Worm (Caenorhabditis elegans) whole organism, L3 larva: ENCODE data around the gene R08D7.7.

Source experiments
- ZK546.5 ChIP-seq: sonication (generic microtip); optimal IDR thresholded peaks from 2 replicates; lab custom pipeline; 2017; ENCODE audit warnings: missing biosample characterization, missing genetic modification characterization
- aly-2 ChIP-seq: fragments of 150-350 bp; optimal IDR thresholded peaks from 2 replicates; lab custom pipeline; 2014; ENCODE audit warnings: missing biosample characterization, missing genetic modification characterization
- ama-1 ChIP-seq: fragments of 150-350 bp; optimal IDR thresholded peaks from 2 replicates; lab custom pipeline; 2018
- ceh-28 ChIP-seq: fragments of 150-350 bp; optimal IDR thresholded peaks from 2 replicates; lab custom pipeline; 2014; ENCODE audit warnings: missing biosample characterization, missing genetic modification reagents, missing genetic modification characterization
- daf-12 ChIP-seq: fragments of 150-350 bp; optimal IDR thresholded peaks from 2 replicates; lab custom pipeline; 2014; ENCODE audit warnings: missing biosample characterization, missing genetic modification reagents, missing genetic modification characterization
- egl-5 ChIP-seq: fragments of 150-350 bp; optimal IDR thresholded peaks from 2 replicates; lab custom pipeline; 2017; ENCODE audit warnings: missing biosample characterization, missing genetic modification reagents, missing genetic modification characterization, inconsistent platforms
- elt-1 ChIP-seq: fragments of 150-350 bp; optimal IDR thresholded peaks from 2 replicates; lab custom pipeline; 2014; ENCODE audit warnings: missing biosample characterization, missing genetic modification characterization
- elt-3 ChIP-seq, 3 experiments: fragments of 150-350 bp in 1 of 3; sonication (generic microtip) in 2 of 3; optimal IDR thresholded peaks; 2 replicates in 2 of 3; 4 replicates in 1 of 3; lab custom pipeline; 2014 to 2017; ENCODE audit warnings: missing biosample characterization in 3 of 3, missing genetic modification characterization in 3 of 3
- eor-1 ChIP-seq, 2 experiments: fragments of 150-350 bp; optimal IDR thresholded peaks; 2 replicates each; lab custom pipeline; 2014 to 2018; ENCODE audit warnings: missing biosample characterization in 2 of 2, missing genetic modification characterization in 2 of 2
- fkh-10 ChIP-seq: sonication (generic microtip); optimal IDR thresholded peaks from 2 replicates; lab custom pipeline; 2017; ENCODE audit warnings: missing biosample characterization, missing genetic modification reagents, missing genetic modification characterization
- fkh-2 ChIP-seq: fragments of 150-350 bp; optimal IDR thresholded peaks from 2 replicates; lab custom pipeline; 2014; ENCODE audit warnings: missing biosample characterization, missing genetic modification reagents, missing genetic modification characterization
- hmg-11 ChIP-seq: sonication (generic microtip); optimal IDR thresholded peaks from 2 replicates; lab custom pipeline; 2016; ENCODE audit warnings: missing genetic modification characterization, missing compliant biosample characterization
- lin-15B ChIP-seq: fragments of 150-350 bp; optimal IDR thresholded peaks from 2 replicates; lab custom pipeline; 2014; ENCODE audit warnings: missing biosample characterization, missing genetic modification characterization
- lin-39 ChIP-seq: fragments of 150-350 bp; optimal IDR thresholded peaks from 2 replicates; lab custom pipeline; 2018; ENCODE audit warnings: missing biosample characterization, missing genetic modification reagents, missing genetic modification characterization
- lsy-12 ChIP-seq: sonication (generic microtip); optimal IDR thresholded peaks from 2 replicates; lab custom pipeline; 2016; ENCODE audit warnings: mild to moderate bottlenecking, missing genetic modification characterization, missing compliant biosample characterization
- mdl-1 ChIP-seq: fragments of 150-350 bp; optimal IDR thresholded peaks from 2 replicates; lab custom pipeline; 2014; ENCODE audit warnings: missing biosample characterization, missing genetic modification characterization
- mml-1 ChIP-seq: fragments of 150-350 bp; sonication (generic microtip); optimal IDR thresholded peaks from 3 replicates; lab custom pipeline; 2014; ENCODE audit warnings: missing biosample characterization, missing genetic modification characterization
- nfya-1 ChIP-seq: sonication (generic microtip); optimal IDR thresholded peaks from 2 replicates; lab custom pipeline; 2017; ENCODE audit warnings: missing genetic modification characterization, mild to moderate bottlenecking, missing compliant biosample characterization, antibody characterized with exemption, moderate library complexity; ENCODE audit not compliant: insufficient read depth
- nhr-23 ChIP-seq: fragments of 150-350 bp; optimal IDR thresholded peaks from 2 replicates; lab custom pipeline; 2014; ENCODE audit warnings: missing biosample characterization, missing genetic modification reagents, missing genetic modification characterization
- nhr-237 ChIP-seq: fragments of 150-350 bp; optimal IDR thresholded peaks from 2 replicates; lab custom pipeline; 2014; ENCODE audit warnings: missing biosample characterization, missing genetic modification characterization
- nhr-25 ChIP-seq: sonication (generic microtip); optimal IDR thresholded peaks from 2 replicates; lab custom pipeline; 2017; ENCODE audit warnings: missing biosample characterization, missing genetic modification characterization
- nhr-28 ChIP-seq: fragments of 150-350 bp; optimal IDR thresholded peaks from 2 replicates; lab custom pipeline; 2014; ENCODE audit warnings: missing biosample characterization, missing genetic modification characterization
- nhr-43 ChIP-seq: sonication (generic microtip); optimal IDR thresholded peaks from 2 replicates; lab custom pipeline; 2016; ENCODE audit warnings: mild to moderate bottlenecking, missing genetic modification characterization, missing compliant biosample characterization; ENCODE audit not compliant: poor library complexity, severe bottlenecking
- nhr-67 ChIP-seq: fragments of 150-350 bp; optimal IDR thresholded peaks from 2 replicates; lab custom pipeline; 2014; ENCODE audit warnings: missing biosample characterization, missing genetic modification characterization
- nhr-77 ChIP-seq: fragments of 150-350 bp; optimal IDR thresholded peaks from 2 replicates; lab custom pipeline; 2014; ENCODE audit warnings: missing biosample characterization, missing genetic modification characterization
- pha-4 ChIP-seq: fragments of 150-350 bp; optimal IDR thresholded peaks from 2 replicates; lab custom pipeline; 2014; ENCODE audit warnings: missing biosample characterization, missing genetic modification reagents, missing genetic modification characterization
- pqm-1 ChIP-seq: fragments of 150-350 bp; optimal IDR thresholded peaks from 2 replicates; lab custom pipeline; 2017; ENCODE audit warnings: missing biosample characterization, missing genetic modification characterization, inconsistent platforms
- snpc-4 ChIP-seq: fragments of 150-350 bp; optimal IDR thresholded peaks from 2 replicates; lab custom pipeline; 2014; ENCODE audit warnings: missing biosample characterization, missing genetic modification characterization
- tbx-2 ChIP-seq: sonication (generic microtip); optimal IDR thresholded peaks from 2 replicates; lab custom pipeline; 2016; ENCODE audit warnings: mild to moderate bottlenecking, missing genetic modification characterization, missing compliant biosample characterization
- zag-1 ChIP-seq: fragments of 150-350 bp; optimal IDR thresholded peaks from 2 replicates; lab custom pipeline; 2014; ENCODE audit warnings: missing biosample characterization, missing genetic modification characterization
- ztf-11 ChIP-seq: fragments of 150-350 bp; optimal IDR thresholded peaks from 2 replicates; lab custom pipeline; 2014; ENCODE audit warnings: missing biosample characterization, missing genetic modification characterization
- ztf-4 ChIP-seq: fragments of 150-350 bp; optimal IDR thresholded peaks from 2 replicates; lab custom pipeline; 2014; ENCODE audit warnings: missing biosample characterization, missing genetic modification characterization

R08D7.7 gene

ce11 chrIII:8974835-8975234 is 15.0 kb upstream of the R08D7.7 start:
- TF ChIP-seq nhr-43 (tag; lab: Kevin White, UChicago), result peak; percentile 47
- TF ChIP-seq ceh-28 (tag; lab: Kevin White, UChicago), result peak; percentile 8
- TF ChIP-seq fkh-2, result no peak
- TF ChIP-seq lin-15B (tag; lab: Kevin White, UChicago), result no peak

- no peak for TF ChIP-seq ztf-4 (tag; lab: Kevin White, UChicago)
- peak; percentile 35 for TF ChIP-seq lsy-12 (tag; lab: Kevin White, UChicago)
- no peak for TF ChIP-seq nhr-77 (tag; lab: Kevin White, UChicago)
- TF ChIP-seq nhr-67 (tag; lab: Kevin White, UChicago), result no peak
- TF ChIP-seq ztf-11 (tag; lab: Kevin White, UChicago), result no peak
- TF ChIP-seq elt-1 (tag; lab: Kevin White, UChicago), result no peak
- no peak for TF ChIP-seq nhr-237
- no peak for TF ChIP-seq lin-15B (tag; lab: Kevin White, UChicago)
- TF ChIP-seq aly-2 (tag; lab: Kevin White, UChicago), result no peak
- TF ChIP-seq ceh-28 (tag; lab: Kevin White, UChicago), result no peak
- no peak for TF ChIP-seq eor-1 (tag; optimal IDR thresholded peaks at IDR 0.05; lab: Kevin White, UChicago)
- no peak for TF ChIP-seq elt-3 (tag; optimal IDR thresholded peaks at IDR 0.05; lab: Kevin White, UChicago)
- TF ChIP-seq fkh-10 (GFP tag; lab: Kevin White, UChicago), result peak; percentile 13
- no peak for TF ChIP-seq nhr-23 (tag; lab: Kevin White, UChicago)
- TF ChIP-seq snpc-4, result no peak
Measured at ce11 chrIII:8978512-8979352, 11.1 kb upstream of the R08D7.7 start.

- no peak for TF ChIP-seq ceh-28 (tag; lab: Kevin White, UChicago)
- peak; percentile 52 for TF ChIP-seq nhr-43 (tag; lab: Kevin White, UChicago)
Measured at ce11 chrIII:8980892-8981291, 9.0 kb upstream of the R08D7.7 start.

- peak; percentile 79 for TF ChIP-seq nfya-1 (tag; lab: Kevin White, UChicago)
- TF ChIP-seq lsy-12 (tag; lab: Kevin White, UChicago), result peak; percentile 15
- no peak for TF ChIP-seq mdl-1
- TF ChIP-seq zag-1 (tag; lab: Kevin White, UChicago), result no peak
- peak; percentile 67 for TF ChIP-seq ama-1 (lab: Kevin White, UChicago)
- TF ChIP-seq pha-4 (tag; lab: Kevin White, UChicago), result peak; percentile 61
- peak; percentile 34 for TF ChIP-seq tbx-2
- TF ChIP-seq nhr-25 (tag; lab: Kevin White, UChicago), result peak; percentile 38
- peak; percentile 78 for TF ChIP-seq fkh-10 (GFP tag; lab: Kevin White, UChicago)
- TF ChIP-seq egl-5 (tag; lab: Kevin White, UChicago), result peak; percentile 18
- TF ChIP-seq lin-15B (tag; lab: Kevin White, UChicago), result peak; percentile 31
- TF ChIP-seq hmg-11 (tag; lab: Kevin White, UChicago), result peak; percentile 70
- TF ChIP-seq nhr-43 (tag; lab: Kevin White, UChicago), result peak; percentile 46
- TF ChIP-seq nhr-23 (tag; lab: Kevin White, UChicago), result peak; percentile 25
- peak; percentile 7 for TF ChIP-seq ceh-28 (tag; lab: Kevin White, UChicago)
- TF ChIP-seq snpc-4, result peak; percentile 23
- no peak for TF ChIP-seq ztf-11 (tag; lab: Kevin White, UChicago)
- TF ChIP-seq ZK546.5 (tag; lab: Kevin White, UChicago), result no peak
Measured at ce11 chrIII:8981847-8982479, 7.9 kb upstream of the R08D7.7 start, which contains the start of gene pde-2. pde-2 (minus strand) TSS chrIII:8981897.

- peak; percentile 32 for TF ChIP-seq ama-1 (lab: Kevin White, UChicago)
- TF ChIP-seq nhr-25 (tag; lab: Kevin White, UChicago), result peak; percentile 69
- no peak for TF ChIP-seq mml-1 (tag; lab: Kevin White, UChicago)
- TF ChIP-seq daf-12 (tag; lab: Kevin White, UChicago), result no peak
- TF ChIP-seq nhr-43 (tag; lab: Kevin White, UChicago), result peak; percentile 16
- no peak for TF ChIP-seq elt-1 (tag; lab: Kevin White, UChicago)
- no peak for TF ChIP-seq pqm-1 (tag; lab: Kevin White, UChicago)
- peak; percentile 25 for TF ChIP-seq lin-39
- peak; percentile 36 for TF ChIP-seq nhr-23 (tag; lab: Kevin White, UChicago)
- no peak for TF ChIP-seq nhr-28 (tag; lab: Kevin White, UChicago)
Measured at ce11 chrIII:8983135-8983534, 6.7 kb upstream of the R08D7.7 start.
